Fruit fly (Drosophila melanogaster): ENCODE data around the gene CG11396.

DNA sequence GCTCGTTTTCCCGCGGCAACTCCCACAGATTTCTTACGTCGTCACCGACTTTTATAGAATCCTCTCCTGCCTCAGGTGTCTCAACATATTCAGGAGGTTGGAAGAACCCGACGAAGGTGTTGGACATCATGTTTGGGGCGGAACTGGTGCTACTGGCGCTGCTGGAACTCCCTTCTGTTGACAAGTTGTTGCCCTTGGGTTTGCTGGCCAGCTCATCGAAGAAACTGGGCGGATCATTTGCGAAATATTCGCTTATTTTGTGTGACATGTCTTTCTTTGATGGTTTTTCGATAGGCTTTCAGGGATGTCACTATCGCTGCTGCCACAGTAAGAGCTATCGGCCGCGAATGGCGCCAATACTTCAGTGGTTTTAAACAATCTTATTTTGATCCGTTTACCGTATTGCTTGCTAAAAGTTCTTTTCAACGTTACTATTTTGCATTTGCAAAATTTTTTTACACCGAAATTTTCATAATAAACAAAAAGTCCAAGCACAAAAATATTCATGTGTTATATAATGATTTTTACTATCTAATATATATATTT lies at the start of gene CG11396:
- TF ChIP-seq Ets98B (GFP tag; IDR thresholded peaks at IDR 0.05) (no peak), EcR (GFP tag; optimal IDR thresholded peaks at IDR 0.05) (no peak), rn (GFP tag; IDR thresholded peaks at IDR 0.05) (no peak), Snoo (tag; optimal IDR thresholded peaks at IDR 0.05) (no peak)
